Fruit fly (Drosophila melanogaster): ENCODE data around the gene Caf1-180.

The Caf1-180 gene

dm6 chrX:8558762-8559172, 47.3 kb downstream of the Caf1-180 start, which contains the start of gene IntS4 (continued):
- TF ChIP-seq Atf6 (GFP tag; IDR thresholded peaks at IDR 0.05) (peak; percentile 38; the same call in 1 of the 2 replicates), CG8359 (GFP tag; optimal IDR thresholded peaks at IDR 0.05; ENCODE audit: borderline replicate concordance) (no peak), CG7928 (GFP tag; optimal IDR thresholded peaks at IDR 0.05) (peak; percentile 19), Dfd (GFP tag; optimal IDR thresholded peaks at IDR 0.05) (no peak), zen2 (GFP tag; IDR thresholded peaks at IDR 0.05; ENCODE audit: partially characterized antibody) (peak; percentile 84; the same call in 2 of the 3 replicates), nmo (GFP tag; optimal IDR thresholded peaks at IDR 0.05) (peak; percentile 80), NC2β (GFP tag; optimal IDR thresholded peaks at IDR 0.05) (no peak), CG13424 (tag; optimal IDR thresholded peaks at IDR 0.05) (peak; percentile 76), TFAM (GFP tag; optimal IDR thresholded peaks at IDR 0.05) (no peak), CG15073 (GFP tag; optimal IDR thresholded peaks at IDR 0.05) (no peak), ro (GFP tag; IDR thresholded peaks at IDR 0.05) (no peak), gem (tag; optimal IDR thresholded peaks at IDR 0.05) (peak; percentile 77), crc (GFP tag; optimal IDR thresholded peaks at IDR 0.05) (no peak), CG2889 (GFP tag; IDR thresholded peaks at IDR 0.05) (no peak), CHES-1-like (GFP tag; optimal IDR thresholded peaks at IDR 0.05) (peak; percentile 8), CG17612 (GFP tag; IDR thresholded peaks at IDR 0.05) (no peak), CG32767 (GFP tag; IDR thresholded peaks at IDR 0.05) (no peak), Sry-δ (GFP tag; optimal IDR thresholded peaks at IDR 0.05) (peak; percentile 87), psq (GFP tag; optimal IDR thresholded peaks at IDR 0.05) (peak; percentile 98), CG18764 (GFP tag; optimal IDR thresholded peaks at IDR 0.05) (peak; percentile 54), Spps (tag; optimal IDR thresholded peaks at IDR 0.05) (no peak), wdn (GFP tag; IDR thresholded peaks at IDR 0.05) (0 out of 2 replicates have a peak, but pooled peaks have one; percentile 17), CG8924 (tag; optimal IDR thresholded peaks at IDR 0.05) (peak; percentile 71), Dbx (GFP tag; IDR thresholded peaks at IDR 0.05) (peak; percentile 74), CG11398 (GFP tag; optimal IDR thresholded peaks at IDR 0.05) (no peak), slp2 (GFP tag; optimal IDR thresholded peaks at IDR 0.05) (peak; percentile 1), Tbp (GFP tag; optimal IDR thresholded peaks at IDR 0.05) (no peak), Doc2 (GFP tag; IDR thresholded peaks at IDR 0.05) (no peak), ash1 (GFP tag; optimal IDR thresholded peaks at IDR 0.05) (no peak), CG15514 (GFP tag; optimal IDR thresholded peaks at IDR 0.05) (peak; percentile 90), H2.0 (GFP tag; IDR thresholded peaks at IDR 0.05) (peak; percentile 27; the same call in 1 of the 2 replicates), seq (GFP tag; IDR thresholded peaks at IDR 0.05) (peak; percentile 40; the same call in 1 of the 2 replicates), Adf1 (GFP tag; IDR thresholded peaks at IDR 0.05) (peak; percentile 22; the same call in 1 of the 2 replicates), corto (GFP tag; optimal IDR thresholded peaks at IDR 0.05) (peak; percentile 60), CG15696 (tag; optimal IDR thresholded peaks at IDR 0.05) (peak; percentile 66), Pdp1 (GFP tag; optimal IDR thresholded peaks at IDR 0.05) (peak in 1 of 2 experiments; percentile 56), HHEX (GFP tag; optimal IDR thresholded peaks at IDR 0.05) (peak; percentile 54), CG11247 (GFP tag; IDR thresholded peaks at IDR 0.05) (0 out of 2 replicates have a peak, but pooled peaks have one; percentile 52), org-1 (GFP tag; optimal IDR thresholded peaks at IDR 0.05) (no peak), trh (GFP tag; optimal IDR thresholded peaks at IDR 0.05) (no peak), CG6175 (GFP tag; IDR thresholded peaks at IDR 0.05) (no peak), CG14860 (GFP tag; IDR thresholded peaks at IDR 0.05; ENCODE audit: partially characterized antibody) (peak; percentile 89), zfh2 (GFP tag; optimal IDR thresholded peaks at IDR 0.05) (peak; percentile 63), CG15011 (GFP tag; optimal IDR thresholded peaks at IDR 0.05) (peak; percentile 24), Mad (GFP tag; optimal IDR thresholded peaks at IDR 0.05) (peak; percentile 46), vfl (GFP tag; optimal IDR thresholded peaks at IDR 0.05) (peak; percentile 71), run (tag; optimal IDR thresholded peaks at IDR 0.05) (peak; percentile 81), CG2199 (GFP tag; IDR thresholded peaks at IDR 0.05) (no peak), Taf1 (GFP tag; IDR thresholded peaks at IDR 0.05) (no peak), Gsc (GFP tag; IDR thresholded peaks at IDR 0.05) (no peak), sisA (GFP tag; IDR thresholded peaks at IDR 0.05) (peak; percentile 39; the same call in 1 of the 2 replicates), MBD-R2 (GFP tag; IDR thresholded peaks at IDR 0.05) (peak; percentile 92)
